Worm (Caenorhabditis elegans) whole organism, early embryonic: ENCODE results near the gene irld-9.

Experiments
- B0310.2 ChIP-seq: sonication (generic microtip); optimal IDR thresholded peaks from 2 replicates; lab custom pipeline; 2016; ENCODE audit warnings: mild to moderate bottlenecking, missing genetic modification characterization, missing compliant biosample characterization
- F13C5.2 ChIP-seq: sonication (generic microtip); optimal IDR thresholded peaks from 2 replicates; lab custom pipeline; 2017; ENCODE audit warnings: mild to moderate bottlenecking, missing genetic modification characterization, inconsistent platforms, missing compliant biosample characterization
- aly-1 ChIP-seq: sonication (generic microtip); optimal IDR thresholded peaks from 2 replicates; lab custom pipeline; 2016; ENCODE audit warnings: missing genetic modification characterization, missing compliant biosample characterization
- ama-1 ChIP-seq: fragments of 150-350 bp; optimal IDR thresholded peaks from 2 replicates; lab custom pipeline; 2014
- ceh-13 ChIP-seq: fragments of 200-800 bp; sonication (Bioruptor generic); optimal IDR thresholded peaks from 2 replicates; lab custom pipeline; 2018; ENCODE audit warnings: mild to moderate bottlenecking, missing genetic modification characterization, missing compliant biosample characterization
- ceh-36 ChIP-seq: sonication (generic microtip); optimal IDR thresholded peaks from 2 replicates; lab custom pipeline; 2016; ENCODE audit warnings: missing genetic modification characterization, inconsistent platforms, missing compliant biosample characterization
- ets-7 ChIP-seq: sonication (generic microtip); optimal IDR thresholded peaks from 2 replicates; lab custom pipeline; 2016; ENCODE audit warnings: missing genotype, missing genetic modification characterization, missing compliant biosample characterization
- flt-1 ChIP-seq: fragments of 200-800 bp; sonication (Bioruptor generic); IDR thresholded peaks from 2 replicates; pipeline ENCODE4 v1.3.6; 2022; ENCODE audit warnings: missing genetic modification characterization, missing compliant biosample characterization
- hmbx-1 ChIP-seq: sonication (generic microtip); optimal IDR thresholded peaks from 2 replicates; lab custom pipeline; 2016; ENCODE audit warnings: mild to moderate bottlenecking, missing genetic modification characterization, missing compliant biosample characterization
- hmg-4 ChIP-seq: fragments of 200-800 bp; sonication (Bioruptor generic); optimal IDR thresholded peaks from 2 replicates; lab custom pipeline; 2018; ENCODE audit warnings: mild to moderate bottlenecking, missing genetic modification characterization, missing compliant biosample characterization
- hnd-1 ChIP-seq: sonication (generic microtip); optimal IDR thresholded peaks from 2 replicates; lab custom pipeline; 2016; ENCODE audit warnings: missing genetic modification characterization, missing compliant biosample characterization
- pes-1 ChIP-seq: fragments of 200-800 bp; sonication (Bioruptor generic); IDR thresholded peaks from 2 replicates; pipeline ENCODE4 v1.3.6; 2022; ENCODE audit warnings: missing genetic modification reagents, missing genetic modification characterization, missing compliant biosample characterization
- scrt-1 ChIP-seq: fragments of 200-800 bp; sonication (Bioruptor generic); IDR thresholded peaks from 2 replicates; pipeline ENCODE4 v1.3.6; 2022; ENCODE audit warnings: missing genetic modification characterization, missing compliant biosample characterization
- sea-1 ChIP-seq: fragments of 200-800 bp; sonication (Bioruptor generic); conservative IDR thresholded peaks from 2 replicates; pipeline ENCODE4 v1.3.6; 2022; ENCODE audit warnings: missing genetic modification characterization, missing compliant biosample characterization
- tbx-11 ChIP-seq: fragments of 200-800 bp; sonication (Bioruptor generic); IDR thresholded peaks from 2 replicates; pipeline ENCODE4 v1.3.6; 2022; ENCODE audit warnings: missing genetic modification characterization, missing compliant biosample characterization
- tbx-37 ChIP-seq: fragments of 200-800 bp; sonication (Bioruptor generic); conservative IDR thresholded peaks from 2 replicates; pipeline ENCODE4 v1.3.6; 2022; ENCODE audit warnings: missing genetic modification reagents, missing genetic modification characterization, missing compliant biosample characterization
- tra-4 ChIP-seq: sonication (generic microtip); optimal IDR thresholded peaks from 2 replicates; lab custom pipeline; 2017; ENCODE audit warnings: missing genetic modification characterization, missing compliant biosample characterization

irld-9 gene

DNA sequence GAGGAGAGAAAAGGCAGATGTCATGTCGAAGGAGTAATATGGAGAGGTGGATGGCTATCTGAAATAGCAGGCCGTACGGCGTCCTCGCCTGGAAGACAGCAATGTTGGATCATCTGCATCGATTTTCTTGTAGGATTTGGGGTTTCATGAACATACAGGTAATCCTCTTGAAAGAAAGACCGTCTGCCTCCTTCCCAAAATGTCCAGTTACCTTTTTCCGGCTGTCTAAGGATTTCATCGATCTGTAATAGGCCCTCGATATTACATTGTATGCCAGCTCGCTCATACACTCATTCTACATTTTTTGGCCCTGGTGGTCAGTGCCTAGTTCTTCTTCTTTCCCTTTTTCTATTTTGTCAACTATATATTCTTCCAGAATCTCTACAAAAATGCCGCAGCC is 16.4 kb downstream of the irld-9 start, which contains the start of the genes fbxb-5 and btb-8:
TSS of gene fbxb-5 (minus strand) at position 101 of the 400 bp plus-strand sequence.
TSS of gene btb-8 (plus strand) at position 377 of the 400 bp plus-strand sequence.
- TF ChIP-seq pes-1 (GFP tag; lab: Robert Waterston, UW) (no peak), aly-1 (tag; lab: Kevin White, UChicago) (no peak), tbx-11 (GFP tag; lab: Robert Waterston, UW) (no peak), scrt-1 (no peak), ceh-13 (no peak), sea-1 (GFP tag; lab: Robert Waterston, UW) (no peak), B0310.2 (tag; lab: Kevin White, UChicago) (no peak), hmg-4 (no peak), flt-1 (GFP tag; lab: Robert Waterston, UW) (no peak), hnd-1 (tag; lab: Kevin White, UChicago) (no peak), hmbx-1 (tag; lab: Kevin White, UChicago) (no peak), F13C5.2 (no peak), ets-7 (tag; lab: Kevin White, UChicago) (no peak), tra-4 (tag; lab: Kevin White, UChicago) (no peak), ceh-36 (tag; lab: Kevin White, UChicago) (no peak), tbx-37 (GFP tag; lab: Robert Waterston, UW) (no peak), ama-1 (lab: Kevin White, UChicago) (no peak)

DNA sequence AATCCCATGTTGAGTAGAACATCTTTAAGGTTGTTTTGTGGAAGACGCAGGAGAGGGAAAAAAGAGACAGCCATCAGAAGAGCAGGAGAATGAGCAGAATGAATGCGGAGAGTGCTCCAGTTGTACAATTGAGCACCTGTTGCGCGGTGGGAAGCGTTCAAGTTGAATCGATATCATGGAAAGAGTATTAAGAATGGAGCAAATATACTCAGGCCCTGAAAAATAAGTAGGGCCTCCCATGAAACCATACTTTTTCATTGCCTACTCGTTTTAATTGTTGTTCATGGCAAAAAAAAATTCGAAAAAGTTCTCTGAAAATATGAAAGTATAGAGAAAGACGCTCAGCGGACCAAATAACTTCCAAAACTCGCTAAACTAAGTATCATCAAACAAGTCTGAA is 19.6 kb downstream of the irld-9 start, which contains the start of gene fbxb-48:
TSS of gene fbxb-48 (minus strand) at position 101 of the 400 bp plus-strand sequence.
- TF ChIP-seq hmbx-1 (tag; lab: Kevin White, UChicago): no peak
- no peak for TF ChIP-seq scrt-1
- TF ChIP-seq ama-1 (lab: Kevin White, UChicago): no peak
- TF ChIP-seq ceh-13: no peak
- no peak for TF ChIP-seq tra-4 (tag; lab: Kevin White, UChicago)
- TF ChIP-seq ceh-36 (tag; lab: Kevin White, UChicago): no peak
- TF ChIP-seq flt-1 (GFP tag; lab: Robert Waterston, UW): no peak
- TF ChIP-seq tbx-11 (GFP tag; lab: Robert Waterston, UW): no peak
- no peak for TF ChIP-seq B0310.2 (tag; lab: Kevin White, UChicago)
- TF ChIP-seq pes-1 (GFP tag; lab: Robert Waterston, UW): no peak
- no peak for TF ChIP-seq hnd-1 (tag; lab: Kevin White, UChicago)
- no peak for TF ChIP-seq sea-1 (GFP tag; lab: Robert Waterston, UW)
- no peak for TF ChIP-seq ets-7 (tag; lab: Kevin White, UChicago)
- no peak for TF ChIP-seq F13C5.2
- no peak for TF ChIP-seq aly-1 (tag; lab: Kevin White, UChicago)
- no peak for TF ChIP-seq hmg-4
- TF ChIP-seq tbx-37 (GFP tag; lab: Robert Waterston, UW): no peak

- TF ChIP-seq B0310.2 (tag; lab: Kevin White, UChicago): no peak
- peak; percentile 1 for TF ChIP-seq ceh-13
- no peak for TF ChIP-seq tbx-11 (GFP tag; lab: Robert Waterston, UW)
These were observed 23.9 kb downstream of the irld-9 start, which contains the start of gene btb-6 for ce11 chrII:1714772-1715353. TSS of gene btb-6 (plus strand) at chrII:1715303.

DNA sequence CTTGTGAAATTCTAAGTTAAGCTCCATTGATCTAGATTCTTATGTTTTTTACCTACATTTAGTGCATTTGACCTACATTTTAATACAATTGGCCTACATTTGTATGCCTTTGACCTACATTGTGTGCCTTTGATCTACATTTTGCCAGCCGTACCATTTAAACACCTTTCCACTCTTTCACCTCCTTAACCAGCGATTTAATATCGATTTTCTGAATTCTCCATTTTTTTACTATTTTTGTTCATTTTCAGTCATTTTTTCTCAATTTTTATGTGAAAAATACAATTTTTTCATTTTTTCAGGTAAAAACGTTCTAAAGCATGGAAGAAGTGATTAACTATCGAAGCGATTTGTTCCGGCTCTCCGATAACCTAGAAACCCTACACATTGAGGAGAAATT is 25.8 kb downstream of the irld-9 start, which contains the start of gene btb-7:
TSS of gene btb-7 (plus strand) at position 301 of the 400 bp plus-strand sequence.
- TF ChIP-seq flt-1 (GFP tag; lab: Robert Waterston, UW) (no peak), tbx-37 (GFP tag; lab: Robert Waterston, UW) (no peak), sea-1 (GFP tag; lab: Robert Waterston, UW) (no peak), hmg-4 (no peak), ama-1 (lab: Kevin White, UChicago) (no peak), aly-1 (tag; lab: Kevin White, UChicago) (no peak), hnd-1 (tag; lab: Kevin White, UChicago) (no peak), tbx-11 (GFP tag; lab: Robert Waterston, UW) (no peak), hmbx-1 (tag; lab: Kevin White, UChicago) (no peak), ceh-13 (no peak), F13C5.2 (no peak), pes-1 (GFP tag; lab: Robert Waterston, UW) (no peak), ceh-36 (tag; lab: Kevin White, UChicago) (no peak), ets-7 (tag; lab: Kevin White, UChicago) (no peak), tra-4 (tag; lab: Kevin White, UChicago) (no peak), B0310.2 (tag; lab: Kevin White, UChicago) (no peak), scrt-1 (no peak)

- TF ChIP-seq sea-1 (GFP tag; lab: Robert Waterston, UW): no peak
- no peak for TF ChIP-seq hmg-4
- TF ChIP-seq tbx-37 (GFP tag; lab: Robert Waterston, UW): no peak
- no peak for TF ChIP-seq aly-1 (tag; lab: Kevin White, UChicago)
- TF ChIP-seq hnd-1 (tag; lab: Kevin White, UChicago): no peak
- TF ChIP-seq scrt-1: no peak
- TF ChIP-seq tbx-11 (GFP tag; lab: Robert Waterston, UW): no peak
- no peak for TF ChIP-seq ceh-13
- TF ChIP-seq F13C5.2: no peak
- no peak for TF ChIP-seq ets-7 (tag; lab: Kevin White, UChicago)
- TF ChIP-seq B0310.2 (tag; lab: Kevin White, UChicago): no peak
- TF ChIP-seq tra-4 (tag; lab: Kevin White, UChicago): no peak
- TF ChIP-seq ceh-36 (tag; lab: Kevin White, UChicago): no peak
- no peak for TF ChIP-seq flt-1 (GFP tag; lab: Robert Waterston, UW)
- no peak for TF ChIP-seq pes-1 (GFP tag; lab: Robert Waterston, UW)
- no peak for TF ChIP-seq ama-1 (lab: Kevin White, UChicago)
- no peak for TF ChIP-seq hmbx-1 (tag; lab: Kevin White, UChicago)
These were observed 28.8 kb downstream of the irld-9 start, which contains the start of gene fbxa-184 for ce11 chrII:1709959-1710358. TSS of gene fbxa-184 (plus strand) at chrII:1710259.

DNA sequence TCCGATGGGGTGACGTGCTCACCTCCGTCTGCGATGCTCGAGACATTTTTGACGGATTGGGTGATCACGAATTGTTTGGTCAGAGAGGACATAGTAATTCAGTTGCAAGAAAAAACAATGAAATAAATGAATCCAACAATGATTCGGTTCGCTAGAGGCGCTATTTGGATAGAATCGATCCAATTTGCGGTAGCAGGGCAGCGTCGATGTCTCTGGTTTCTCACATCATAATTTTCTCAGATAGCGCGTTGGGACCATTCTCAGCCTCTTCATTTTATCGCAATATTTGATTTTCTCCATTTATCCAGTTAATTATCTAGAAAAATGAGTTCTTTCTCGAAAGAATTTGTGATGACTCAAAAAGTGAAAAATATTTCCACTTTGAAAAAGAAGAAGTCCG is 32.4 kb downstream of the irld-9 start, which contains the start of gene sdz-18:
TSS of gene sdz-18 (minus strand) at position 101 of the 400 bp plus-strand sequence.
- TF ChIP-seq F13C5.2: no peak
- no peak for TF ChIP-seq hnd-1 (tag; lab: Kevin White, UChicago)
- no peak for TF ChIP-seq pes-1 (GFP tag; lab: Robert Waterston, UW)
- TF ChIP-seq ceh-13: no peak
- TF ChIP-seq hmbx-1 (tag; lab: Kevin White, UChicago): no peak
- TF ChIP-seq hmg-4: no peak
- no peak for TF ChIP-seq ets-7 (tag; lab: Kevin White, UChicago)
- no peak for TF ChIP-seq sea-1 (GFP tag; lab: Robert Waterston, UW)
- no peak for TF ChIP-seq tbx-37 (GFP tag; lab: Robert Waterston, UW)
- TF ChIP-seq tra-4 (tag; lab: Kevin White, UChicago): no peak
- no peak for TF ChIP-seq aly-1 (tag; lab: Kevin White, UChicago)
- no peak for TF ChIP-seq ama-1 (lab: Kevin White, UChicago)
- no peak for TF ChIP-seq flt-1 (GFP tag; lab: Robert Waterston, UW)
- no peak for TF ChIP-seq B0310.2 (tag; lab: Kevin White, UChicago)
- no peak for TF ChIP-seq scrt-1
